Worm (Caenorhabditis elegans) whole organism, L4 larva: Measurements from ENCODE around the gene ZK154.1.

Source experiments
- D1046.2 ChIP-seq: fragments of 200-800 bp; sonication (Bioruptor generic); IDR thresholded peaks from 2 replicates; pipeline ENCODE4 v1.3.6; 2022; ENCODE audit warnings: missing genetic modification characterization, missing compliant biosample characterization
- F10B5.3 ChIP-seq: sonication (generic microtip); optimal IDR thresholded peaks from 2 replicates; lab custom pipeline; 2016; ENCODE audit warnings: mild to moderate bottlenecking, missing genetic modification characterization, missing compliant biosample characterization
- F49E8.2 ChIP-seq: sonication (generic microtip); optimal IDR thresholded peaks from 2 replicates; lab custom pipeline; 2016; ENCODE audit warnings: missing compliant biosample characterization, mild to moderate bottlenecking, missing genetic modification characterization, borderline replicate concordance
- R02D3.7 ChIP-seq: fragments of 150-350 bp; sonication (generic microtip); optimal IDR thresholded peaks from 3 replicates; lab custom pipeline; 2014; ENCODE audit warnings: missing biosample characterization, missing genetic modification characterization
- T20F7.1 ChIP-seq: fragments of 200-800 bp; sonication (Bioruptor generic); optimal IDR thresholded peaks from 2 replicates; lab custom pipeline; 2018; ENCODE audit warnings: mild to moderate bottlenecking, missing genetic modification characterization, missing compliant biosample characterization
- T26A8.4 ChIP-seq: fragments of 200-800 bp; sonication (Bioruptor generic); IDR thresholded peaks from 2 replicates; pipeline ENCODE4 v1.3.6; 2022; ENCODE audit warnings: missing genetic modification characterization, missing compliant biosample characterization
- Y105C5A.15 ChIP-seq: fragments of 200-800 bp; sonication (Bioruptor generic); IDR thresholded peaks from 2 replicates; pipeline ENCODE4 v1.3.6; 2022; ENCODE audit warnings: missing genetic modification characterization, missing compliant biosample characterization
- Y48G9A.11 ChIP-seq: fragments of 200-800 bp; sonication (Bioruptor generic); IDR thresholded peaks from 2 replicates; pipeline ENCODE4 v1.3.6; 2022; ENCODE audit warnings: missing genetic modification reagents, missing genetic modification characterization, missing compliant biosample characterization
- Y5F2A.4 ChIP-seq: fragments of 200-800 bp; sonication (Bioruptor generic); optimal IDR thresholded peaks from 2 replicates; lab custom pipeline; 2018; ENCODE audit warnings: mild to moderate bottlenecking, missing genetic modification characterization, missing compliant biosample characterization
- ZK337.2 ChIP-seq: fragments of 200-800 bp; sonication (Bioruptor generic); IDR thresholded peaks from 2 replicates; pipeline ENCODE4 v1.3.6; 2022; ENCODE audit warnings: missing genetic modification reagents, missing genetic modification characterization, missing compliant biosample characterization
- ZK546.5 ChIP-seq, 2 experiments: sonication (generic microtip); optimal IDR thresholded peaks; 2 replicates each; lab custom pipeline; 2017; ENCODE audit warnings: missing biosample characterization in 2 of 2, missing genetic modification characterization in 2 of 2
- ama-1 ChIP-seq: fragments of 150-350 bp; optimal IDR thresholded peaks from 2 replicates; lab custom pipeline; 2014; ENCODE audit warnings: inconsistent platforms, mixed read lengths
- attf-4 ChIP-seq: sonication (generic microtip); optimal IDR thresholded peaks from 3 replicates; lab custom pipeline; 2017; ENCODE audit warnings: missing biosample characterization, missing genetic modification characterization
- ceh-28 ChIP-seq: fragments of 150-350 bp; optimal IDR thresholded peaks from 2 replicates; lab custom pipeline; 2014; ENCODE audit warnings: missing biosample characterization, missing genetic modification reagents, missing genetic modification characterization
- ceh-62 ChIP-seq: sonication (generic microtip); optimal IDR thresholded peaks from 2 replicates; lab custom pipeline; 2017; ENCODE audit warnings: missing biosample characterization, missing genetic modification characterization
- daf-19 ChIP-seq: fragments of 200-800 bp; sonication (Bioruptor generic); conservative IDR thresholded peaks from 2 replicates; pipeline ENCODE4 v1.3.6; 2022; ENCODE audit warnings: missing genetic modification characterization, missing compliant biosample characterization
- daf-8 ChIP-seq: fragments of 200-800 bp; sonication (Bioruptor generic); IDR thresholded peaks from 2 replicates; pipeline ENCODE4 v1.3.6; 2022; ENCODE audit warnings: missing genetic modification characterization, missing compliant biosample characterization
- dmd-6 ChIP-seq: fragments of 200-800 bp; sonication (Bioruptor generic); IDR thresholded peaks from 2 replicates; pipeline ENCODE4 v1.3.6; 2022; ENCODE audit warnings: missing genetic modification reagents, missing genetic modification characterization, missing compliant biosample characterization
- dpl-1 ChIP-seq: fragments of 150-350 bp; optimal IDR thresholded peaks from 2 replicates; lab custom pipeline; 2014; ENCODE audit warnings: missing biosample characterization, missing genetic modification reagents, missing genetic modification characterization
- dve-1 ChIP-seq: sonication (generic microtip); optimal IDR thresholded peaks from 2 replicates; lab custom pipeline; 2017; ENCODE audit warnings: antibody characterized with exemption, mild to moderate bottlenecking, missing genetic modification characterization, missing compliant biosample characterization; ENCODE audit not compliant: insufficient read depth
- egl-43 ChIP-seq: fragments of 200-800 bp; sonication (Bioruptor generic); IDR thresholded peaks from 2 replicates; pipeline ENCODE4 v1.3.6; 2022; ENCODE audit warnings: missing genetic modification reagents, missing genetic modification characterization, missing compliant biosample characterization
- fkh-10 ChIP-seq: fragments of 150-350 bp; optimal IDR thresholded peaks from 2 replicates; lab custom pipeline; 2014; ENCODE audit warnings: missing biosample characterization, missing genetic modification reagents, missing genetic modification characterization
- hlh-11 ChIP-seq: fragments of 200-800 bp; sonication (Bioruptor generic); optimal IDR thresholded peaks from 2 replicates; lab custom pipeline; 2018; ENCODE audit warnings: mild to moderate bottlenecking, missing genetic modification characterization, missing compliant biosample characterization
- lin-29 ChIP-seq: fragments of 200-800 bp; sonication (Bioruptor generic); IDR thresholded peaks from 2 replicates; pipeline ENCODE4 v1.3.6; 2022; ENCODE audit warnings: missing genetic modification reagents, missing genetic modification characterization, missing compliant biosample characterization
- lin-38 ChIP-seq: fragments of 200-800 bp; sonication (Bioruptor generic); IDR thresholded peaks from 2 replicates; pipeline ENCODE4 v1.3.6; 2022; ENCODE audit warnings: missing genetic modification reagents, missing genetic modification characterization, missing compliant biosample characterization
- lsy-2 ChIP-seq, 2 experiments: fragments of 150-350 bp in 1 of 2; sonication (generic microtip) in 1 of 2; optimal IDR thresholded peaks; 2 replicates each; lab custom pipeline; 2014 to 2017; ENCODE audit warnings: missing biosample characterization in 2 of 2, missing genetic modification characterization in 2 of 2
- madf-9 ChIP-seq: fragments of 200-800 bp; sonication (Bioruptor generic); conservative IDR thresholded peaks from 2 replicates; pipeline ENCODE4 v1.3.6; 2022; ENCODE audit warnings: missing genetic modification reagents, missing genetic modification characterization, missing compliant biosample characterization
- mep-1 ChIP-seq: fragments of 150-350 bp; sonication (generic microtip); optimal IDR thresholded peaks from 3 replicates; lab custom pipeline; 2014; ENCODE audit warnings: missing biosample characterization, missing genetic modification characterization
- mxl-2 ChIP-seq: fragments of 200-800 bp; sonication (Bioruptor generic); conservative IDR thresholded peaks from 2 replicates; pipeline ENCODE4 v1.3.6; 2022; ENCODE audit warnings: missing genetic modification reagents, missing genetic modification characterization, missing compliant biosample characterization
- nhr-102 ChIP-seq: sonication (generic microtip); optimal IDR thresholded peaks from 2 replicates; lab custom pipeline; 2016; ENCODE audit warnings: mild to moderate bottlenecking, missing genetic modification characterization, moderate library complexity, missing compliant biosample characterization
- nhr-11 ChIP-seq: fragments of 150-350 bp; optimal IDR thresholded peaks from 2 replicates; lab custom pipeline; 2014; ENCODE audit warnings: missing biosample characterization, missing genetic modification characterization
- nhr-25 ChIP-seq: sonication (generic microtip); optimal IDR thresholded peaks from 2 replicates; lab custom pipeline; 2017; ENCODE audit warnings: missing genetic modification characterization, mild to moderate bottlenecking, missing compliant biosample characterization, antibody characterized with exemption, moderate library complexity, borderline replicate concordance; ENCODE audit not compliant: insufficient read depth
- nhr-28 ChIP-seq: fragments of 150-350 bp; optimal IDR thresholded peaks from 2 replicates; lab custom pipeline; 2014; ENCODE audit warnings: missing biosample characterization, missing genetic modification characterization
- nhr-6 ChIP-seq: fragments of 150-350 bp; optimal IDR thresholded peaks from 2 replicates; lab custom pipeline; 2014; ENCODE audit warnings: missing biosample characterization, missing genetic modification characterization
- nhr-77 ChIP-seq: fragments of 150-350 bp; optimal IDR thresholded peaks from 2 replicates; lab custom pipeline; 2014; ENCODE audit warnings: missing biosample characterization, missing genetic modification characterization
- pqm-1 ChIP-seq: sonication (generic microtip); optimal IDR thresholded peaks from 2 replicates; lab custom pipeline; 2017; ENCODE audit warnings: missing biosample characterization, missing genetic modification characterization
- sdz-12 ChIP-seq: fragments of 200-800 bp; sonication (Bioruptor generic); optimal IDR thresholded peaks from 2 replicates; lab custom pipeline; 2018; ENCODE audit warnings: mild to moderate bottlenecking, missing genetic modification characterization, missing compliant biosample characterization
- skn-1 ChIP-seq: fragments of 150-350 bp; optimal IDR thresholded peaks from 2 replicates; lab custom pipeline; 2014; ENCODE audit warnings: missing biosample characterization, missing genetic modification characterization
- spr-3 ChIP-seq: fragments of 200-800 bp; sonication (Bioruptor generic); optimal IDR thresholded peaks from 2 replicates; lab custom pipeline; 2018; ENCODE audit warnings: mild to moderate bottlenecking, missing genetic modification characterization, missing compliant biosample characterization
- tag-97 ChIP-seq: fragments of 200-800 bp; sonication (Bioruptor generic); IDR thresholded peaks from 2 replicates; pipeline ENCODE4 v1.3.6; 2022; ENCODE audit warnings: missing genetic modification characterization, missing compliant biosample characterization
- unc-130 ChIP-seq: sonication (generic microtip); optimal IDR thresholded peaks from 2 replicates; lab custom pipeline; 2016; ENCODE audit warnings: missing genetic modification reagents, missing genetic modification characterization, missing compliant biosample characterization
- unc-39 ChIP-seq: sonication (generic microtip); optimal IDR thresholded peaks from 2 replicates; lab custom pipeline; 2017; ENCODE audit warnings: missing biosample characterization, missing genetic modification characterization
- unc-62 ChIP-seq, 3 experiments: fragments of 150-350 bp in 1 of 3; sonication (generic microtip); optimal IDR thresholded peaks in 2 of 3; peaks in 1 of 3; 1 replicate in 1 of 3; 2 replicates in 2 of 3; lab custom pipeline; 2014 to 2017; ENCODE audit warnings: missing biosample characterization in 3 of 3, missing genetic modification characterization in 3 of 3, missing genetic modification reagents in 3 of 3, missing genotype in 1 of 3
- vab-7 ChIP-seq: fragments of 200-800 bp; sonication (Bioruptor generic); IDR thresholded peaks from 2 replicates; pipeline ENCODE4 v1.3.6; 2022; ENCODE audit warnings: missing genetic modification reagents, missing genetic modification characterization, missing compliant biosample characterization
- zfp-2 ChIP-seq: sonication (generic microtip); optimal IDR thresholded peaks from 2 replicates; lab custom pipeline; 2016; ENCODE audit warnings: mild to moderate bottlenecking, missing genetic modification characterization, missing compliant biosample characterization
- zip-11 ChIP-seq: fragments of 200-800 bp; sonication (Bioruptor generic); IDR thresholded peaks from 2 replicates; pipeline ENCODE4 v1.3.6; 2022; ENCODE audit warnings: missing genetic modification characterization, missing compliant biosample characterization
- zip-2 ChIP-seq: fragments of 150-350 bp; optimal IDR thresholded peaks from 2 replicates; lab custom pipeline; 2014; ENCODE audit warnings: missing biosample characterization, missing genetic modification characterization
- ztf-11 ChIP-seq: fragments of 150-350 bp; optimal IDR thresholded peaks from 2 replicates; lab custom pipeline; 2014; ENCODE audit warnings: missing biosample characterization, missing genetic modification characterization
- ztf-7 ChIP-seq: fragments of 150-350 bp; optimal IDR thresholded peaks from 2 replicates; lab custom pipeline; 2014; ENCODE audit warnings: missing biosample characterization, missing genetic modification characterization

Gene ZK154.1

ce11 chrX:7794306-7794743 lies 14.9 kb downstream of the ZK154.1 start (continued):
- TF ChIP-seq madf-9 (GFP tag; lab: Robert Waterston, UW) (peak; percentile 31; the same call in 1 of the 2 replicates), nhr-6 (tag; lab: Kevin White, UChicago) (no peak), R02D3.7 (no peak), F49E8.2 (peak; percentile 51), mep-1 (tag; lab: Kevin White, UChicago) (peak; percentile 40), unc-62 (GFP tag; optimal IDR thresholded peaks at IDR 0.05 in 1 of 2; lab: Kevin White, UChicago) (peak in 1 of 2 experiments; percentile 41), unc-62 (tag; optimal IDR thresholded peaks at IDR 0.05; lab: Kevin White, UChicago) (no peak), hlh-11 (peak; percentile 49), vab-7 (GFP tag; lab: Robert Waterston, UW) (peak; percentile 74), nhr-25 (tag; lab: Kevin White, UChicago) (peak; percentile 1), attf-4 (tag; lab: Kevin White, UChicago) (no peak), nhr-102 (tag; lab: Kevin White, UChicago) (peak; percentile 75), nhr-77 (peak; percentile 41), ztf-11 (tag; lab: Kevin White, UChicago) (no peak), dmd-6 (GFP tag; lab: Robert Waterston, UW) (peak; percentile 48; the same call in 1 of the 2 replicates), sdz-12 (GFP tag; lab: Kevin White, UChicago) (peak; percentile 71), egl-43 (GFP tag; lab: Robert Waterston, UW) (peak; percentile 90), lin-29 (GFP tag; lab: Robert Waterston, UW) (no peak), ZK337.2 (0 out of 2 replicates have a peak, but pooled peaks have one; percentile 41), Y105C5A.15 (0 out of 2 replicates have a peak, but pooled peaks have one; percentile 4), zfp-2 (tag; lab: Kevin White, UChicago) (peak; percentile 25), Y48G9A.11 (GFP tag; lab: Robert Waterston, UW) (peak; percentile 73; the same call in 1 of the 2 replicates), lsy-2 (tag; optimal IDR thresholded peaks at IDR 0.05; lab: Kevin White, UChicago) (peak in 1 of 2 experiments; percentile 47), spr-3 (GFP tag; lab: Kevin White, UChicago) (peak; percentile 24), zip-2 (tag; lab: Kevin White, UChicago) (no peak), Y5F2A.4 (GFP tag; lab: Kevin White, UChicago) (peak; percentile 38), T26A8.4 (GFP tag; lab: Robert Waterston, UW) (peak; percentile 86), daf-8 (GFP tag; lab: Robert Waterston, UW) (no peak), unc-130 (peak; percentile 4)

ce11 chrX:7798248-7799020 lies 19.1 kb downstream of the ZK154.1 start, which contains the start of gene adm-4:
TSS of gene adm-4 (minus strand) at chrX:7798298.
- peak; percentile 12 for TF ChIP-seq nhr-102 (tag; lab: Kevin White, UChicago)
- no peak for TF ChIP-seq ceh-28 (tag; lab: Kevin White, UChicago)
- no peak for TF ChIP-seq daf-19 (GFP tag; lab: Robert Waterston, UW)
- TF ChIP-seq ZK337.2, result no peak
- peak; percentile 15 for TF ChIP-seq nhr-28 (tag; lab: Kevin White, UChicago)
- TF ChIP-seq zip-11 (GFP tag; lab: Robert Waterston, UW), result no peak
- no peak for TF ChIP-seq daf-8 (GFP tag; lab: Robert Waterston, UW)
- TF ChIP-seq ceh-62 (tag; lab: Kevin White, UChicago), result no peak
- no peak for TF ChIP-seq fkh-10 (GFP tag; lab: Kevin White, UChicago)
- no peak for TF ChIP-seq unc-39 (tag; lab: Kevin White, UChicago)
- no peak for TF ChIP-seq ZK546.5 (tag; optimal IDR thresholded peaks at IDR 0.05; lab: Kevin White, UChicago)
- TF ChIP-seq dmd-6 (GFP tag; lab: Robert Waterston, UW), result no peak
- TF ChIP-seq sdz-12 (GFP tag; lab: Kevin White, UChicago), result no peak
- no peak for TF ChIP-seq tag-97 (GFP tag; lab: Robert Waterston, UW)
- TF ChIP-seq skn-1 (tag; lab: Kevin White, UChicago), result no peak
- TF ChIP-seq F10B5.3 (tag; lab: Kevin White, UChicago), result no peak
- no peak for TF ChIP-seq pqm-1
- TF ChIP-seq ztf-11 (tag; lab: Kevin White, UChicago), result no peak
- TF ChIP-seq ztf-7 (tag; lab: Kevin White, UChicago), result peak; percentile 36
- TF ChIP-seq mxl-2, result no peak
- TF ChIP-seq lin-38 (GFP tag; lab: Robert Waterston, UW), result no peak
- no peak for TF ChIP-seq T20F7.1
- no peak for TF ChIP-seq dve-1 (tag; lab: Kevin White, UChicago)
- TF ChIP-seq ama-1 (lab: Kevin White, UChicago), result no peak
- TF ChIP-seq dpl-1 (GFP tag; lab: Kevin White, UChicago), result peak; percentile 15
- TF ChIP-seq D1046.2 (GFP tag; lab: Robert Waterston, UW), result no peak
- no peak for TF ChIP-seq nhr-11 (tag; lab: Kevin White, UChicago)
